Fruit fly (Drosophila melanogaster) whole organism, embryonic: Measurements from ENCODE around the gene CG5399.

ENCODE experiments used
- ATbp ChIP-seq: fragments of 200-800 bp; sonication (Bioruptor generic); optimal IDR thresholded peaks from 2 replicates; lab custom pipeline; 2017; ENCODE audit warnings: missing biosample characterization, mild to moderate bottlenecking, missing genetic modification characterization, missing genetic modification reagents
- Asciz ChIP-seq: fragments of 200-800 bp; sonication (Bioruptor generic); optimal IDR thresholded peaks from 2 replicates; lab custom pipeline; 2017; ENCODE audit warnings: missing biosample characterization, mild to moderate bottlenecking, missing genetic modification characterization, missing genetic modification reagents
- Atf-2 ChIP-seq: fragments of 200-800 bp; sonication (Bioruptor generic); optimal IDR thresholded peaks from 2 replicates; lab custom pipeline; 2016; ENCODE audit warnings: missing biosample characterization, missing genetic modification characterization
- CG10209 ChIP-seq: fragments of 200-800 bp; sonication (Bioruptor generic); optimal IDR thresholded peaks from 3 replicates; lab custom pipeline; 2017; ENCODE audit warnings: missing biosample characterization, mild to moderate bottlenecking, missing genetic modification characterization, missing genetic modification reagents
- CG10267 ChIP-seq: fragments of 200-800 bp; sonication (Bioruptor generic); optimal IDR thresholded peaks from 2 replicates; lab custom pipeline; 2018; ENCODE audit warnings: missing biosample characterization, mild to moderate bottlenecking, missing genetic modification characterization, moderate library complexity
- CG10565 ChIP-seq: fragments of 200-800 bp; sonication (Bioruptor generic); optimal IDR thresholded peaks from 3 replicates; lab custom pipeline; 2016; ENCODE audit warnings: missing biosample characterization, mild to moderate bottlenecking, missing genetic modification characterization
- CG11456 ChIP-seq: fragments of 200-800 bp; sonication (Bioruptor generic); IDR thresholded peaks from 3 replicates; pipeline ENCODE4 v1.3.6; 2022; ENCODE audit warnings: missing biosample characterization, missing genetic modification characterization
- CG12104 ChIP-seq: fragments of 200-800 bp; sonication (Bioruptor generic); optimal IDR thresholded peaks from 3 replicates; lab custom pipeline; 2016; ENCODE audit warnings: missing biosample characterization, missing genetic modification characterization
- CG12236 ChIP-seq: fragments of 200-800 bp; sonication (Bioruptor generic); optimal IDR thresholded peaks from 2 replicates; lab custom pipeline; 2016; ENCODE audit warnings: missing biosample characterization, missing genetic modification characterization
- CG1233 ChIP-seq: fragments of 200-800 bp; sonication (Bioruptor generic); optimal IDR thresholded peaks from 4 replicates; lab custom pipeline; 2018; ENCODE audit warnings: missing biosample characterization, mild to moderate bottlenecking, missing genetic modification characterization
- CG14441 ChIP-seq: fragments of 200-800 bp; sonication (Bioruptor generic); IDR thresholded peaks from 2 replicates; pipeline ENCODE4 v1.3.6; 2022; ENCODE audit warnings: missing biosample characterization, missing genetic modification characterization
- CG1529 ChIP-seq: fragments of 200-800 bp; sonication (Bioruptor generic); optimal IDR thresholded peaks from 3 replicates; lab custom pipeline; 2018; ENCODE audit warnings: missing biosample characterization, missing genetic modification characterization
- CG15514 ChIP-seq: fragments of 200-800 bp; sonication (Bioruptor generic); optimal IDR thresholded peaks from 3 replicates; lab custom pipeline; 2017; ENCODE audit warnings: missing biosample characterization, missing genetic modification characterization, mild to moderate bottlenecking, moderate library complexity, missing genetic modification reagents
- CG16815 ChIP-seq: fragments of 200-800 bp; sonication (Bioruptor generic); optimal IDR thresholded peaks from 3 replicates; lab custom pipeline; 2017; ENCODE audit warnings: missing biosample characterization, mild to moderate bottlenecking, missing genetic modification characterization
- CG1792 ChIP-seq: fragments of 200-800 bp; sonication (Bioruptor generic); optimal IDR thresholded peaks from 2 replicates; lab custom pipeline; 2016; ENCODE audit warnings: missing biosample characterization, missing genetic modification characterization
- CG34224 ChIP-seq: fragments of 200-800 bp; sonication (Bioruptor generic); IDR thresholded peaks from 3 replicates; pipeline ENCODE4 v1.3.6; 2022; ENCODE audit warnings: missing biosample characterization, missing genetic modification characterization; ENCODE audit not compliant: partially characterized antibody
- CG4707 ChIP-seq: fragments of 200-800 bp; sonication (Bioruptor generic); optimal IDR thresholded peaks from 2 replicates; lab custom pipeline; 2018; ENCODE audit warnings: missing biosample characterization, mild to moderate bottlenecking, missing genetic modification characterization, moderate library complexity
- CG5180 ChIP-seq: fragments of 200-800 bp; sonication (Bioruptor generic); optimal IDR thresholded peaks from 3 replicates; lab custom pipeline; 2017; ENCODE audit warnings: missing biosample characterization, missing genetic modification characterization, mild to moderate bottlenecking, moderate library complexity, missing genetic modification reagents
- CG6254 ChIP-seq: fragments of 200-800 bp; sonication (Bioruptor generic); optimal IDR thresholded peaks from 3 replicates; lab custom pipeline; 2017; ENCODE audit warnings: mild to moderate bottlenecking, missing biosample characterization, missing genetic modification reagents, missing genetic modification characterization
- CG8089 ChIP-seq: fragments of 200-800 bp; sonication (Bioruptor generic); optimal IDR thresholded peaks from 3 replicates; lab custom pipeline; 2016; ENCODE audit warnings: missing biosample characterization, missing genetic modification characterization
- CG8281 ChIP-seq: fragments of 200-800 bp; sonication (Bioruptor generic); optimal IDR thresholded peaks from 2 replicates; lab custom pipeline; 2018; ENCODE audit warnings: missing biosample characterization, mild to moderate bottlenecking, missing genetic modification characterization, moderate library complexity
- CG9437 ChIP-seq: fragments of 200-800 bp; sonication (Bioruptor generic); optimal IDR thresholded peaks from 2 replicates; lab custom pipeline; 2018; ENCODE audit warnings: missing biosample characterization, mild to moderate bottlenecking, missing genetic modification characterization
- CG9609 ChIP-seq: fragments of 200-800 bp; sonication (Bioruptor generic); optimal IDR thresholded peaks from 3 replicates; lab custom pipeline; 2016; ENCODE audit warnings: missing biosample characterization, missing genetic modification characterization
- Doc2 ChIP-seq: fragments of 200-800 bp; sonication (Bioruptor generic); IDR thresholded peaks from 2 replicates; pipeline ENCODE4 v1.3.6; 2022; ENCODE audit warnings: missing biosample characterization, missing genetic modification characterization
- HHEX ChIP-seq: fragments of 200-800 bp; sonication (Bioruptor generic); optimal IDR thresholded peaks from 3 replicates; lab custom pipeline; 2017; ENCODE audit warnings: missing biosample characterization, mild to moderate bottlenecking, missing genetic modification characterization, missing genetic modification reagents
- HLH3B ChIP-seq: fragments of 200-800 bp; sonication (Bioruptor generic); IDR thresholded peaks from 2 replicates; pipeline ENCODE4 v1.3.6; 2022; ENCODE audit warnings: missing biosample characterization, missing genetic modification characterization
- HLH4C ChIP-seq: fragments of 200-800 bp; sonication (Bioruptor generic); IDR thresholded peaks from 3 replicates; pipeline ENCODE4 v1.3.6; 2022; ENCODE audit warnings: missing biosample characterization, missing genetic modification characterization; ENCODE audit not compliant: partially characterized antibody
- HmgD ChIP-seq: fragments of 200-800 bp; sonication (Bioruptor generic); optimal IDR thresholded peaks from 3 replicates; lab custom pipeline; 2016; ENCODE audit warnings: missing biosample characterization, missing genetic modification characterization
- Hsf ChIP-seq: fragments of 200-800 bp; sonication (Bioruptor generic); optimal IDR thresholded peaks from 3 replicates; lab custom pipeline; 2016; ENCODE audit warnings: missing biosample characterization, missing genetic modification characterization
- Mad ChIP-seq: fragments of 200-800 bp; sonication (Bioruptor generic); optimal IDR thresholded peaks from 2 replicates; lab custom pipeline; 2016; ENCODE audit warnings: missing biosample characterization, missing genetic modification characterization
- Meics ChIP-seq: fragments of 200-800 bp; sonication (Bioruptor generic); optimal IDR thresholded peaks from 2 replicates; lab custom pipeline; 2017; ENCODE audit warnings: missing biosample characterization, mild to moderate bottlenecking, missing genetic modification characterization
- ara ChIP-seq: fragments of 200-800 bp; sonication (Bioruptor generic); IDR thresholded peaks from 2 replicates; pipeline ENCODE4 v1.3.6; 2022; ENCODE audit warnings: missing biosample characterization, missing genetic modification characterization
- bcd ChIP-seq: fragments of 200-800 bp; sonication (Bioruptor generic); optimal IDR thresholded peaks from 2 replicates; lab custom pipeline; 2017; ENCODE audit warnings: missing biosample characterization, mild to moderate bottlenecking, missing genetic modification characterization
- crc ChIP-seq: fragments of 200-800 bp; sonication (Bioruptor generic); optimal IDR thresholded peaks from 2 replicates; lab custom pipeline; 2016; ENCODE audit warnings: missing biosample characterization, missing genetic modification characterization
- dmrt11E ChIP-seq: fragments of 200-800 bp; sonication (Bioruptor generic); optimal IDR thresholded peaks from 3 replicates; lab custom pipeline; 2018; ENCODE audit warnings: missing biosample characterization, mild to moderate bottlenecking, missing genetic modification characterization, moderate library complexity
- gcm ChIP-seq: fragments of 200-800 bp; sonication (Bioruptor generic); optimal IDR thresholded peaks from 2 replicates; lab custom pipeline; 2019; ENCODE audit warnings: missing biosample characterization, mild to moderate bottlenecking, missing genetic modification characterization, moderate library complexity
- ham ChIP-seq: fragments of 200-800 bp; sonication (Bioruptor generic); IDR thresholded peaks from 2 replicates; pipeline ENCODE4 v1.3.6; 2022; ENCODE audit warnings: missing biosample characterization, missing genetic modification characterization
- hkb ChIP-seq, 2 experiments: fragments of 200-800 bp in 1 of 2; fragments of >200 bp in 1 of 2; sonication (Bioruptor generic) in 1 of 2; IDR thresholded peaks in 1 of 2; optimal IDR thresholded peaks in 1 of 2; 2 replicates each; pipeline versions ENCODE4 v1.3.6 to Lab custom; 2017 to 2022; ENCODE audit warnings: missing biosample characterization in 1 of 2, missing genetic modification characterization in 1 of 2
- hth ChIP-seq: fragments of >200 bp; optimal IDR thresholded peaks from 2 replicates; lab custom pipeline; 2017; ENCODE audit warnings: inconsistent platforms
- inv ChIP-seq: fragments of 200-800 bp; sonication (Bioruptor generic); IDR thresholded peaks from 2 replicates; pipeline ENCODE4 v1.3.6; 2022; ENCODE audit warnings: missing biosample characterization, missing genetic modification characterization; ENCODE audit not compliant: partially characterized antibody
- lab ChIP-seq: fragments of 200-800 bp; sonication (Bioruptor generic); optimal IDR thresholded peaks from 3 replicates; lab custom pipeline; 2017; ENCODE audit warnings: missing biosample characterization, missing genetic modification characterization, mild to moderate bottlenecking, moderate library complexity, missing genetic modification reagents
- odd ChIP-seq: fragments of 200-800 bp; sonication (Bioruptor generic); optimal IDR thresholded peaks from 2 replicates; lab custom pipeline; 2017; ENCODE audit warnings: missing biosample characterization, mild to moderate bottlenecking, missing genetic modification characterization
- onecut ChIP-seq: fragments of 200-800 bp; sonication (Bioruptor generic); IDR thresholded peaks from 2 replicates; pipeline ENCODE4 v1.3.6; 2022; ENCODE audit warnings: missing biosample characterization, missing genetic modification characterization
- pan ChIP-seq, 4 experiments: fragments of >200 bp in 3 of 4; fragments of 200-800 bp in 1 of 4; sonication (Bioruptor generic) in 1 of 4; optimal IDR thresholded peaks in 3 of 4; IDR thresholded peaks in 1 of 4; 2 replicates each; pipeline versions ENCODE4 v1.3.6 to Lab custom; 2017 to 2022; ENCODE audit warnings: missing biosample characterization in 2 of 4, missing genetic modification characterization in 2 of 4, mixed read lengths in 1 of 4
- pho ChIP-seq: fragments of 200-800 bp; sonication (Bioruptor generic); optimal IDR thresholded peaks from 2 replicates; lab custom pipeline; 2016; ENCODE audit warnings: missing biosample characterization, missing genetic modification characterization
- run ChIP-seq: fragments of 200-800 bp; sonication (Bioruptor generic); optimal IDR thresholded peaks from 3 replicates; lab custom pipeline; 2018; ENCODE audit warnings: missing biosample characterization, mild to moderate bottlenecking, missing genetic modification characterization
- slbo ChIP-seq: fragments of 200-800 bp; sonication (Bioruptor generic); IDR thresholded peaks from 2 replicates; pipeline ENCODE4 v1.3.6; 2022; ENCODE audit warnings: missing biosample characterization, missing genetic modification characterization
- sob ChIP-seq: fragments of 200-800 bp; sonication (Bioruptor generic); IDR thresholded peaks from 2 replicates; pipeline ENCODE4 v1.3.6; 2022; ENCODE audit warnings: missing biosample characterization, missing genetic modification characterization
- toy ChIP-seq: fragments of 200-800 bp; sonication (Bioruptor generic); IDR thresholded peaks from 2 replicates; pipeline ENCODE4 v1.3.6; 2022; ENCODE audit warnings: missing biosample characterization, missing genetic modification characterization
- tx ChIP-seq: fragments of 200-800 bp; sonication (Bioruptor generic); optimal IDR thresholded peaks from 2 replicates; lab custom pipeline; 2016; ENCODE audit warnings: missing biosample characterization, missing genetic modification characterization

Gene CG5399

dm6 chr3R:15670559-15670958 lies 24.5 kb upstream of the CG5399 start (continued):
- TF ChIP-seq CG4707 (GFP tag; lab: Kevin White, UChicago) (peak; percentile 45), CG12236 (peak; percentile 11), sob (no peak), CG8281 (tag; lab: Kevin White, UChicago) (peak; percentile 9), crc (GFP tag; lab: Kevin White, UChicago) (no peak), Doc2 (GFP tag; lab: Robert Waterston, UW) (no peak), CG15514 (GFP tag; lab: Kevin White, UChicago) (no peak), Mad (GFP tag; lab: Kevin White, UChicago) (no peak), CG34224 (GFP tag; lab: Robert Waterston, UW) (no peak), CG16815 (GFP tag; lab: Kevin White, UChicago) (no peak), CG1233 (GFP tag; lab: Kevin White, UChicago) (peak; percentile 49), dmrt11E (tag; lab: Kevin White, UChicago) (peak; percentile 49), run (tag; lab: Kevin White, UChicago) (no peak), inv (GFP tag; lab: Robert Waterston, UW) (no peak), pan (optimal IDR thresholded peaks at IDR 0.05; lab: Kevin White, UChicago) (no peak), pan (GFP tag; optimal IDR thresholded peaks at IDR 0.05 in 1 of 2, IDR thresholded peaks at IDR 0.05 in 1 of 2) (peak in 1 of 2 experiments; percentile 18), CG9609 (GFP tag; lab: Kevin White, UChicago) (no peak), CG10565 (GFP tag; lab: Kevin White, UChicago) (no peak), pho (GFP tag; lab: Kevin White, UChicago) (no peak), HmgD (GFP tag; lab: Kevin White, UChicago) (no peak), Atf-2 (GFP tag; lab: Kevin White, UChicago) (no peak), ara (GFP tag; lab: Robert Waterston, UW) (0 out of 2 replicates have a peak, but pooled peaks have one; percentile 31), HLH4C (no peak), hth (no peak), ham (GFP tag; lab: Robert Waterston, UW) (no peak), CG1792 (GFP tag; lab: Kevin White, UChicago) (no peak), HHEX (peak; percentile 17), CG10267 (no peak), Meics (GFP tag; lab: Kevin White, UChicago) (no peak), slbo (no peak), CG8089 (GFP tag; lab: Kevin White, UChicago) (peak; percentile 18), Asciz (GFP tag; lab: Kevin White, UChicago) (peak; percentile 2), ATbp (GFP tag; lab: Kevin White, UChicago) (peak; percentile 65), bcd (GFP tag; lab: Kevin White, UChicago) (no peak), hkb (optimal IDR thresholded peaks at IDR 0.05; lab: Kevin White, UChicago) (no peak), hkb (GFP tag; IDR thresholded peaks at IDR 0.05; lab: Robert Waterston, UW) (no peak), CG11456 (GFP tag; lab: Robert Waterston, UW) (no peak), CG9437 (no peak), CG6254 (GFP tag; lab: Kevin White, UChicago) (peak; percentile 21), onecut (GFP tag; lab: Robert Waterston, UW) (peak; percentile 17; the same call in 1 of the 2 replicates), HLH3B (GFP tag; lab: Robert Waterston, UW) (no peak), CG12104 (GFP tag; lab: Kevin White, UChicago) (peak; percentile 37), odd (GFP tag; lab: Kevin White, UChicago) (peak; percentile 27), CG14441 (GFP tag; lab: Robert Waterston, UW) (no peak), tx (GFP tag; lab: Kevin White, UChicago) (no peak), CG10209 (GFP tag; lab: Kevin White, UChicago) (peak; percentile 44), CG5180 (peak; percentile 8), Hsf (GFP tag; lab: Kevin White, UChicago) (no peak), toy (no peak), CG1529 (GFP tag; lab: Kevin White, UChicago) (peak; percentile 13), gcm (GFP tag; lab: Kevin White, UChicago) (peak; percentile 11), lab (GFP tag; lab: Kevin White, UChicago) (peak; percentile 7)
